Worm (Caenorhabditis elegans): Measurements from ENCODE around the gene syx-5.

DNA sequence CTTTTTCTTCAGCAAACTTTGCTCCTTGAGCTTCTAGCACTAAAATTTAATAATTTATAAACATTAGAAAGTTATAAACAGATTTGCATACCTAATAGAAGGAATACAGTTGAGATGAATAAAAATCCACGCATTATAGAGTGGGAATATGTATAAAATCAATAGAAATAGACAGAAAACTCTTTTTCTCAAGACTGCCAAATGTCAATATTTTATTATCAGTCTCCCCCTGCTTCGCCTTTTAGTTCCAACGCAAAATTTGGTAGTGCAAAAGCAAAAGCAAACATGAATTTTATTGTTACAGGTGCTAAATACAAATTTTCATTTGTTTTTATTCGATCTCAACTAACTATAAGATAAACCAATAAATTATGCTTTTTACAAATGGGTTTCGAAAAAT lies 1.8 kb upstream of the syx-5 start, which contains the start of gene T04F3.4:
- no peak for TF ChIP-seq hlh-6 (tag; optimal IDR thresholded peaks at IDR 0.05)
- TF ChIP-seq unc-86 (tag; optimal IDR thresholded peaks at IDR 0.05): no peak
- TF ChIP-seq elt-2 (tag; optimal IDR thresholded peaks at IDR 0.05): no peak
- no peak for TF ChIP-seq dmd-4 (tag; optimal IDR thresholded peaks at IDR 0.05; ENCODE audit: borderline replicate concordance)
- TF ChIP-seq sox-4 (tag; optimal IDR thresholded peaks at IDR 0.05): no peak
- TF ChIP-seq npax-4 (tag; optimal IDR thresholded peaks at IDR 0.05): no peak
- no peak for TF ChIP-seq ama-1 (optimal IDR thresholded peaks at IDR 0.05)
- no peak for TF ChIP-seq hlh-13 (GFP tag; optimal IDR thresholded peaks at IDR 0.05)
